Fruit fly (Drosophila melanogaster): Measurements from ENCODE around the gene CG1146.
A peak's percentile ranks its signal among the peaks of the same experiment; 100 is the strongest.

CG1146 gene

DNA sequence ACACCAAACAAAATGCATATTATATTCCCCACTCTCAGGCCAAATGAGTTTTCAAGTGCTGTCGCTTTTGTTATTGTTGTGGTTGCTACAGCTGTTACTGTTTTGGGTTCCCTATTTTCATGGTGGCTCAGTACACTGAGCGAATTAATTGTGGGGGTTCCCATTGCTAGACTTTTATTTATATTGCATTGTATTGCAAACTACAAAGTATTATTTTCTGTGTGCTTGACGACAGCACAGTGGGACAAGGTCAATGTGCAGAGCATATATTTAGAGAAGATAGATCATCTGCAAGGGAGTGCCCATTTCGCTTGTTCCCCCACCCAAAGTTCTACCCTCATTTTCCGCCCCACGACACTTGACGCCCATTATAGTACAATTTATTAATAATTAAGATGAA lies 2.1 kb upstream of the CG1146 start (continued):
- no peak for TF ChIP-seq CG15514 (GFP tag; optimal IDR thresholded peaks at IDR 0.05)
- TF ChIP-seq CG10565 (GFP tag; optimal IDR thresholded peaks at IDR 0.05) = no peak
- no peak for TF ChIP-seq onecut (GFP tag; IDR thresholded peaks at IDR 0.05)
- peak; percentile 4 for TF ChIP-seq D19A (tag; optimal IDR thresholded peaks at IDR 0.05)
- TF ChIP-seq CG12659 (GFP tag; optimal IDR thresholded peaks at IDR 0.05) = no peak
- TF ChIP-seq CG16779 (GFP tag; IDR thresholded peaks at IDR 0.05) = no peak
- no peak for TF ChIP-seq gt (GFP tag; IDR thresholded peaks at IDR 0.05)
- TF ChIP-seq Xbp1 (GFP tag; optimal IDR thresholded peaks at IDR 0.05) = peak; percentile 10
- TF ChIP-seq CG2712 (tag; optimal IDR thresholded peaks at IDR 0.05) = no peak
- no peak for TF ChIP-seq gsb (GFP tag; IDR thresholded peaks at IDR 0.05)
- TF ChIP-seq CG15269 (tag; optimal IDR thresholded peaks at IDR 0.05) = peak; percentile 16
- TF ChIP-seq cad (GFP tag; optimal IDR thresholded peaks at IDR 0.05) = no peak
- TF ChIP-seq ind (GFP tag; optimal IDR thresholded peaks at IDR 0.05) = peak; percentile 17
- TF ChIP-seq cas (GFP tag; IDR thresholded peaks at IDR 0.05) = no peak
- TF ChIP-seq CG4820 (GFP tag; optimal IDR thresholded peaks at IDR 0.05) = no peak

DNA sequence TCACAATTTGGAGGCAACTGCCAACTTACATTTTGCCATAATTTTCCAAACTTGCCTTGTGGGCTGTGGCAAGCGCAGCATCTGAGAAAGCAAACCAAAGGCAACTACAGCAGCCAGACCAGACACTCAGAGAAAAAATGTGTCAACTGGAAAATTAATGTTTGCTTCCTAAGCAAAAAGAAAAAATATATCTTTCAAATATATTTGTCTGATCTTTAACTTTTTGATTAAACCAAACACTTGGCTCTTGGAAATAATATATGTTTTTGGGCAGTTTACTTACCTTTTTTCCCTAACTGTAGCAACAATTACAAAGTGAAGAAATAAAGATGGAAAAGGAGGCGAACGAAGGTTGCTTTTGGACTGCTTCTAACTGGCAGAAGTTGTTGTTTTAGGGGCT lies 1.4 kb upstream of the CG1146 start:
- TF ChIP-seq CG2712 (tag; optimal IDR thresholded peaks at IDR 0.05) (peak; percentile 36), CG9609 (GFP tag; optimal IDR thresholded peaks at IDR 0.05) (no peak), HmgZ (tag; optimal IDR thresholded peaks at IDR 0.05) (no peak), lab (GFP tag; optimal IDR thresholded peaks at IDR 0.05) (peak; percentile 26), CG3838 (GFP tag; optimal IDR thresholded peaks at IDR 0.05) (no peak), CG17359 (tag; optimal IDR thresholded peaks at IDR 0.05) (peak; percentile 24), Lpt (GFP tag; optimal IDR thresholded peaks at IDR 0.05) (no peak), sna (GFP tag; IDR thresholded peaks at IDR 0.05; ENCODE audit: partially characterized antibody) (no peak), Six4 (GFP tag; optimal IDR thresholded peaks at IDR 0.05) (peak; percentile 8), corto (GFP tag; optimal IDR thresholded peaks at IDR 0.05) (peak; percentile 41), CG14710 (tag; optimal IDR thresholded peaks at IDR 0.05) (peak; percentile 32), phol (tag; optimal IDR thresholded peaks at IDR 0.05) (peak; percentile 36), gem (tag; optimal IDR thresholded peaks at IDR 0.05) (peak; percentile 34), Sox102F (GFP tag; optimal IDR thresholded peaks at IDR 0.05) (peak; percentile 2), dysf (GFP tag; IDR thresholded peaks at IDR 0.05) (no peak), D (optimal IDR thresholded peaks at IDR 0.05) (no peak), D (GFP tag; optimal IDR thresholded peaks at IDR 0.05) (no peak), Drgx (GFP tag; IDR thresholded peaks at IDR 0.05) (peak; percentile 75), ranshi (GFP tag; IDR thresholded peaks at IDR 0.05) (peak; percentile 21; the same call in 1 of the 2 replicates), CG4820 (GFP tag; optimal IDR thresholded peaks at IDR 0.05) (peak; percentile 40), unpg (GFP tag; optimal IDR thresholded peaks at IDR 0.05) (peak; percentile 23), crp (GFP tag; optimal IDR thresholded peaks at IDR 0.05) (no peak), bowl (GFP tag; IDR thresholded peaks at IDR 0.05) (no peak), CkIIα-i1 (GFP tag; IDR thresholded peaks at IDR 0.05) (no peak), esg (GFP tag; conservative IDR thresholded peaks at IDR 0.05) (no peak), Ets65A (GFP tag) (peak; percentile 87), CG2678 (tag; optimal IDR thresholded peaks at IDR 0.05) (peak; percentile 18), CG1603 (tag; optimal IDR thresholded peaks at IDR 0.05) (no peak), CG10321 (GFP tag; IDR thresholded peaks at IDR 0.05) (no peak), CG13123 (GFP tag; optimal IDR thresholded peaks at IDR 0.05) (no peak), vvl (GFP tag; IDR thresholded peaks at IDR 0.05) (0 out of 2 replicates have a peak, but pooled peaks have one; percentile 17), CG18599 (GFP tag; optimal IDR thresholded peaks at IDR 0.05) (peak; percentile 0), CG18262 (tag; optimal IDR thresholded peaks at IDR 0.05) (peak; percentile 18), CG11723 (GFP tag; optimal IDR thresholded peaks at IDR 0.05) (no peak), nom (GFP tag; optimal IDR thresholded peaks at IDR 0.05) (peak; percentile 64), dmrt99B (tag; optimal IDR thresholded peaks at IDR 0.05) (peak; percentile 42), Sry-β (GFP tag; optimal IDR thresholded peaks at IDR 0.05) (no peak)
